Worm (Caenorhabditis elegans): Measurements from ENCODE around the gene T13B5.9.
"Not testable (repeated sequence)": the region's sequence is repeated elsewhere in the genome, so short reads cannot be mapped to it uniquely, and the experiment has no call there.

T13B5.9 gene

ce11 chrII:1072106-1072505, 32.2 kb downstream of the T13B5.9 start, which contains the start of gene K02E7.4:
TSS of gene K02E7.4 (plus strand) at chrII:1072406.
- no peak for TF ChIP-seq tab-1 (GFP tag; IDR thresholded peaks at IDR 0.05)
- TF ChIP-seq ref-1 (GFP tag; conservative IDR thresholded peaks at IDR 0.05): no peak
- no peak for TF ChIP-seq ztf-23 (GFP tag; IDR thresholded peaks at IDR 0.05)
- no peak for TF ChIP-seq med-1 (GFP tag; optimal IDR thresholded peaks at IDR 0.05; ENCODE audit: insufficient read depth)
- TF ChIP-seq ztf-29 (GFP tag; IDR thresholded peaks at IDR 0.05): no peak
- TF ChIP-seq klf-2 (GFP tag; conservative IDR thresholded peaks at IDR 0.05): no peak
- TF ChIP-seq flt-1 (GFP tag; IDR thresholded peaks at IDR 0.05): no peak
- TF ChIP-seq T22C8.4 (GFP tag; IDR thresholded peaks at IDR 0.05): no peak
- TF ChIP-seq cog-1 (tag; optimal IDR thresholded peaks at IDR 0.05): no peak

- TF ChIP-seq ztf-29 (GFP tag; IDR thresholded peaks at IDR 0.05) (no peak), cog-1 (tag; optimal IDR thresholded peaks at IDR 0.05) (no peak), klf-2 (GFP tag; conservative IDR thresholded peaks at IDR 0.05) (no peak), ref-1 (GFP tag; conservative IDR thresholded peaks at IDR 0.05) (no peak), tab-1 (GFP tag; IDR thresholded peaks at IDR 0.05) (no peak), flt-1 (GFP tag; IDR thresholded peaks at IDR 0.05) (no peak), T22C8.4 (GFP tag; IDR thresholded peaks at IDR 0.05) (no peak), ztf-23 (GFP tag; IDR thresholded peaks at IDR 0.05) (no peak), med-1 (GFP tag; optimal IDR thresholded peaks at IDR 0.05; ENCODE audit: insufficient read depth) (no peak)
Observed at ce11 chrII:1071432-1071831, 32.9 kb downstream of the T13B5.9 start.

- TF ChIP-seq flt-1 (GFP tag; IDR thresholded peaks at IDR 0.05) (no peak), klf-2 (GFP tag; conservative IDR thresholded peaks at IDR 0.05) (no peak), ztf-23 (GFP tag; IDR thresholded peaks at IDR 0.05) (no peak), ztf-29 (GFP tag; IDR thresholded peaks at IDR 0.05) (no peak), cog-1 (tag; optimal IDR thresholded peaks at IDR 0.05) (no peak), T22C8.4 (GFP tag; IDR thresholded peaks at IDR 0.05) (no peak), ref-1 (GFP tag; conservative IDR thresholded peaks at IDR 0.05) (no peak), med-1 (GFP tag; optimal IDR thresholded peaks at IDR 0.05; ENCODE audit: insufficient read depth) (no peak), tab-1 (GFP tag; IDR thresholded peaks at IDR 0.05) (no peak)
Observed at ce11 chrII:1070875-1071274, 33.4 kb downstream of the T13B5.9 start, which contains the start of gene K02E7.12. TSS of gene K02E7.12 (plus strand) at chrII:1071175.

- TF ChIP-seq cog-1 (tag; optimal IDR thresholded peaks at IDR 0.05): no peak
- TF ChIP-seq klf-2 (GFP tag; conservative IDR thresholded peaks at IDR 0.05): no peak
- TF ChIP-seq ref-1 (GFP tag; conservative IDR thresholded peaks at IDR 0.05): no peak
- no peak for TF ChIP-seq T22C8.4 (GFP tag; IDR thresholded peaks at IDR 0.05)
- no peak for TF ChIP-seq flt-1 (GFP tag; IDR thresholded peaks at IDR 0.05)
- no peak for TF ChIP-seq med-1 (GFP tag; optimal IDR thresholded peaks at IDR 0.05; ENCODE audit: insufficient read depth)
- TF ChIP-seq tab-1 (GFP tag; IDR thresholded peaks at IDR 0.05): no peak
- no peak for TF ChIP-seq ztf-29 (GFP tag; IDR thresholded peaks at IDR 0.05)
- TF ChIP-seq ztf-23 (GFP tag; IDR thresholded peaks at IDR 0.05): no peak
Observed at ce11 chrII:1066907-1067306, 37.4 kb downstream of the T13B5.9 start, which contains the start of gene K02E7.10. TSS of gene K02E7.10 (minus strand) at chrII:1067007.

- TF ChIP-seq flt-1 (GFP tag; IDR thresholded peaks at IDR 0.05) (no peak), ref-1 (GFP tag; conservative IDR thresholded peaks at IDR 0.05) (no peak), T22C8.4 (GFP tag; IDR thresholded peaks at IDR 0.05) (no peak), ztf-29 (GFP tag; IDR thresholded peaks at IDR 0.05) (no peak), ztf-23 (GFP tag; IDR thresholded peaks at IDR 0.05) (no peak), klf-2 (GFP tag; conservative IDR thresholded peaks at IDR 0.05) (no peak)
Observed at ce11 chrII:1063926-1064325, 40.4 kb downstream of the T13B5.9 start.

- not testable (repeated sequence) for TF ChIP-seq ref-1 (GFP tag; conservative IDR thresholded peaks at IDR 0.05); med-1 (GFP tag; optimal IDR thresholded peaks at IDR 0.05; ENCODE audit: insufficient read depth); tab-1 (GFP tag; IDR thresholded peaks at IDR 0.05)
Observed at ce11 chrII:1060702-1061101, 43.6 kb downstream of the T13B5.9 start, which contains the start of gene btb-10. TSS of gene btb-10 (minus strand) at chrII:1060802.

- TF ChIP-seq T22C8.4 (GFP tag; IDR thresholded peaks at IDR 0.05): no peak
- TF ChIP-seq cog-1 (tag; optimal IDR thresholded peaks at IDR 0.05): no peak
- TF ChIP-seq ztf-23 (GFP tag; IDR thresholded peaks at IDR 0.05): no peak
- TF ChIP-seq med-1 (GFP tag; optimal IDR thresholded peaks at IDR 0.05; ENCODE audit: insufficient read depth): no peak
- no peak for TF ChIP-seq ref-1 (GFP tag; conservative IDR thresholded peaks at IDR 0.05)
- no peak for TF ChIP-seq ztf-29 (GFP tag; IDR thresholded peaks at IDR 0.05)
- no peak for TF ChIP-seq klf-2 (GFP tag; conservative IDR thresholded peaks at IDR 0.05)
- TF ChIP-seq flt-1 (GFP tag; IDR thresholded peaks at IDR 0.05): no peak
- no peak for TF ChIP-seq tab-1 (GFP tag; IDR thresholded peaks at IDR 0.05)
Observed at ce11 chrII:1056844-1057243, 47.5 kb downstream of the T13B5.9 start.

ce11 chrII:1054724-1055123, 49.6 kb downstream of the T13B5.9 start, which contains the start of gene K02E7.7:
TSS of gene K02E7.7 (plus strand) at chrII:1055024.
- TF ChIP-seq flt-1 (GFP tag; IDR thresholded peaks at IDR 0.05); ztf-23 (GFP tag; IDR thresholded peaks at IDR 0.05); med-1 (GFP tag; optimal IDR thresholded peaks at IDR 0.05; ENCODE audit: insufficient read depth): not testable (repeated sequence)
